Worm (Caenorhabditis elegans) whole organism, late embryonic: ENCODE measurements around the gene bath-31.

Source experiments
- C08G9.2 ChIP-seq: sonication (generic microtip); optimal IDR thresholded peaks from 2 replicates; lab custom pipeline; 2016; ENCODE audit warnings: mild to moderate bottlenecking, missing genetic modification characterization, moderate library complexity, missing compliant biosample characterization
- T23F11.4 ChIP-seq: fragments of 200-800 bp; sonication (Bioruptor generic); optimal IDR thresholded peaks from 2 replicates; lab custom pipeline; 2018; ENCODE audit warnings: mild to moderate bottlenecking, missing genetic modification characterization, missing compliant biosample characterization
- ceh-18 ChIP-seq: sonication (generic microtip); optimal IDR thresholded peaks from 2 replicates; lab custom pipeline; 2016; ENCODE audit warnings: missing genetic modification characterization, missing compliant biosample characterization
- ceh-22 ChIP-seq: sonication (generic microtip); optimal IDR thresholded peaks from 2 replicates; lab custom pipeline; 2017; ENCODE audit warnings: missing biosample characterization, missing genetic modification characterization
- ceh-24 ChIP-seq: sonication (generic microtip); optimal IDR thresholded peaks from 2 replicates; lab custom pipeline; 2016; ENCODE audit warnings: mild to moderate bottlenecking, missing genetic modification characterization, missing compliant biosample characterization
- ceh-30 ChIP-seq: fragments of 150-350 bp; optimal IDR thresholded peaks from 2 replicates; lab custom pipeline; 2014; ENCODE audit warnings: missing biosample characterization, missing genetic modification characterization
- ceh-6 ChIP-seq: fragments of 200-800 bp; sonication (Bioruptor generic); optimal IDR thresholded peaks from 2 replicates; lab custom pipeline; 2018; ENCODE audit warnings: mild to moderate bottlenecking, missing genetic modification characterization, missing compliant biosample characterization
- ceh-9 ChIP-seq: sonication (generic microtip); optimal IDR thresholded peaks from 2 replicates; lab custom pipeline; 2016; ENCODE audit warnings: mild to moderate bottlenecking, missing genetic modification characterization, inconsistent platforms, missing compliant biosample characterization
- che-1 ChIP-seq: sonication (generic microtip); optimal IDR thresholded peaks from 2 replicates; lab custom pipeline; 2016; ENCODE audit warnings: mild to moderate bottlenecking, missing genetic modification characterization, missing compliant biosample characterization
- dmd-4 ChIP-seq: sonication (generic microtip); optimal IDR thresholded peaks from 2 replicates; lab custom pipeline; 2016; ENCODE audit warnings: borderline replicate concordance, missing genetic modification characterization, missing compliant biosample characterization
- dve-1 ChIP-seq: sonication (generic microtip); optimal IDR thresholded peaks from 2 replicates; lab custom pipeline; 2017; ENCODE audit warnings: antibody characterized with exemption, mild to moderate bottlenecking, missing genetic modification characterization, missing compliant biosample characterization
- elt-2 ChIP-seq: sonication (generic microtip); optimal IDR thresholded peaks from 2 replicates; lab custom pipeline; 2016; ENCODE audit warnings: missing genetic modification reagents, missing genetic modification characterization, missing compliant biosample characterization
- fax-1 ChIP-seq: sonication (generic microtip); optimal IDR thresholded peaks from 2 replicates; lab custom pipeline; 2016; ENCODE audit warnings: missing genotype, missing genetic modification characterization, missing compliant biosample characterization
- fkh-10 ChIP-seq: fragments of 150-350 bp; optimal IDR thresholded peaks from 2 replicates; lab custom pipeline; 2014; ENCODE audit warnings: missing biosample characterization, missing genetic modification reagents, missing genetic modification characterization
- fkh-6 ChIP-seq: sonication (generic microtip); optimal IDR thresholded peaks from 2 replicates; lab custom pipeline; 2016; ENCODE audit warnings: missing genetic modification characterization, missing compliant biosample characterization
- hlh-15 ChIP-seq: sonication (generic microtip); optimal IDR thresholded peaks from 2 replicates; lab custom pipeline; 2016; ENCODE audit warnings: missing genetic modification characterization, missing compliant biosample characterization
- hlh-30 ChIP-seq: sonication (generic microtip); optimal IDR thresholded peaks from 2 replicates; lab custom pipeline; 2017; ENCODE audit warnings: antibody characterized with exemption, missing genetic modification characterization, missing compliant biosample characterization; ENCODE audit not compliant: insufficient read depth
- hlh-6 ChIP-seq: sonication (generic microtip); optimal IDR thresholded peaks from 2 replicates; lab custom pipeline; 2016; ENCODE audit warnings: missing genotype, missing genetic modification characterization, missing compliant biosample characterization
- hlh-8 ChIP-seq: sonication (generic microtip); optimal IDR thresholded peaks from 2 replicates; lab custom pipeline; 2016; ENCODE audit warnings: missing genotype, missing genetic modification characterization, missing compliant biosample characterization
- lim-6 ChIP-seq: sonication (generic microtip); optimal IDR thresholded peaks from 2 replicates; lab custom pipeline; 2016; ENCODE audit warnings: missing genetic modification characterization, missing compliant biosample characterization
- madf-2 ChIP-seq: sonication (generic microtip); optimal IDR thresholded peaks from 2 replicates; lab custom pipeline; 2017; ENCODE audit warnings: missing genetic modification characterization, missing compliant biosample characterization
- nfya-1 ChIP-seq: sonication (generic microtip); optimal IDR thresholded peaks from 2 replicates; lab custom pipeline; 2017; ENCODE audit warnings: missing genetic modification characterization, mild to moderate bottlenecking, missing compliant biosample characterization, antibody characterized with exemption, moderate library complexity
- nhr-232 ChIP-seq: sonication (generic microtip); optimal IDR thresholded peaks from 2 replicates; lab custom pipeline; 2016; ENCODE audit warnings: missing genetic modification characterization, missing compliant biosample characterization
- npax-4 ChIP-seq: sonication (generic microtip); optimal IDR thresholded peaks from 2 replicates; lab custom pipeline; 2016; ENCODE audit warnings: missing genetic modification characterization, missing compliant biosample characterization
- pat-9 ChIP-seq: fragments of 200-800 bp; sonication (Bioruptor generic); optimal IDR thresholded peaks from 2 replicates; lab custom pipeline; 2018; ENCODE audit warnings: mild to moderate bottlenecking, missing genetic modification characterization, moderate library complexity, missing compliant biosample characterization
- pha-4 ChIP-seq: fragments of 150-350 bp; optimal IDR thresholded peaks from 2 replicates; lab custom pipeline; 2018; ENCODE audit warnings: missing biosample characterization, missing genetic modification reagents, missing genetic modification characterization
- pqm-1 ChIP-seq: sonication (generic microtip); optimal IDR thresholded peaks from 2 replicates; lab custom pipeline; 2016; ENCODE audit warnings: missing genetic modification characterization, missing compliant biosample characterization
- pros-1 ChIP-seq: fragments of 150-350 bp; optimal IDR thresholded peaks from 2 replicates; lab custom pipeline; 2014; ENCODE audit warnings: missing biosample characterization, missing genetic modification reagents, missing genetic modification characterization
- sdc-2 ChIP-seq: sonication (generic microtip); optimal IDR thresholded peaks from 2 replicates; lab custom pipeline; 2016; ENCODE audit warnings: missing genotype, missing genetic modification characterization, missing compliant biosample characterization
- sox-4 ChIP-seq: sonication (generic microtip); optimal IDR thresholded peaks from 2 replicates; lab custom pipeline; 2017; ENCODE audit warnings: mild to moderate bottlenecking, missing genetic modification characterization, inconsistent platforms, missing compliant biosample characterization
- tbx-2 ChIP-seq: sonication (generic microtip); optimal IDR thresholded peaks from 2 replicates; lab custom pipeline; 2016; ENCODE audit warnings: missing genetic modification characterization, missing compliant biosample characterization
- tbx-7 ChIP-seq: sonication (generic microtip); optimal IDR thresholded peaks from 2 replicates; lab custom pipeline; 2016; ENCODE audit warnings: missing genotype, missing genetic modification characterization, missing compliant biosample characterization
- ttx-3 ChIP-seq: sonication (generic microtip); optimal IDR thresholded peaks from 2 replicates; lab custom pipeline; 2016; ENCODE audit warnings: missing genetic modification reagents, missing genetic modification characterization, missing compliant biosample characterization
- unc-3 ChIP-seq, 2 experiments: fragments of 200-800 bp in 1 of 2; sonication (Bioruptor generic) in 1 of 2; sonication (generic microtip) in 1 of 2; conservative IDR thresholded peaks in 1 of 2; optimal IDR thresholded peaks in 1 of 2; 2 replicates each; pipeline versions ENCODE4 v1.3.6 to Lab custom; 2016 to 2022; ENCODE audit warnings: missing compliant biosample characterization in 2 of 2, missing genetic modification characterization in 2 of 2, missing genetic modification reagents in 1 of 2
- unc-42 ChIP-seq: sonication (generic microtip); optimal IDR thresholded peaks from 2 replicates; lab custom pipeline; 2016; ENCODE audit warnings: missing genotype, missing genetic modification characterization, missing compliant biosample characterization
- unc-55 ChIP-seq: sonication (generic microtip); optimal IDR thresholded peaks from 2 replicates; lab custom pipeline; 2017; ENCODE audit warnings: missing biosample characterization, missing genetic modification reagents, missing genetic modification characterization
- unc-86 ChIP-seq: sonication (generic microtip); optimal IDR thresholded peaks from 2 replicates; lab custom pipeline; 2016; ENCODE audit warnings: missing genetic modification characterization, missing compliant biosample characterization
- zip-5 ChIP-seq: sonication (generic microtip); optimal IDR thresholded peaks from 2 replicates; lab custom pipeline; 2016; ENCODE audit warnings: missing genetic modification characterization, missing compliant biosample characterization

bath-31 gene

DNA sequence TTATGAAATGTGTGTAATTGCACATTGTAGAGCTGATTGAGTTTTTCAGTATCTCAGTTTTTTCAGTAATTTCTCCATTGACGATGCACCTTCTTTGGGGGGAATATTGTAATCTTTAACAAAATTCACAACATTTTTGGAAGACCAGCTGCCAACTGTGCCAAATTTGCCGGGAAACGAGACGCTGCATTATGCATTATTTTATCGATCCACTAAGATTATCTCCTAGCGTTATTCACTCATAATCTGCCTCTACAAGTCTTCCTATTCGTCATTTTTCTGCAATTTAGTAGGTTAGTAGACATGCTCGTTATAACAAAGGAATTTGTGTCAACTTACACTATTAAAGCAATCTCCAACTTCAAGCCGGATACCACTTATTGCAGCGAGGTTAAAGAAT, at the start of gene bath-31, which contains the start of gene sdz-12:
TSS of gene bath-31 (plus strand) at position 251 of the 400 bp plus-strand sequence.
TSS of gene sdz-12 (minus strand) at position 101 of the 400 bp plus-strand sequence.
- TF ChIP-seq nfya-1 (no peak), elt-2 (no peak), zip-5 (no peak), ceh-24 (tag; lab: Kevin White, UChicago) (no peak), sox-4 (tag; lab: Kevin White, UChicago) (no peak), C08G9.2 (tag; lab: Kevin White, UChicago) (no peak), unc-42 (tag; lab: Kevin White, UChicago) (no peak)

DNA sequence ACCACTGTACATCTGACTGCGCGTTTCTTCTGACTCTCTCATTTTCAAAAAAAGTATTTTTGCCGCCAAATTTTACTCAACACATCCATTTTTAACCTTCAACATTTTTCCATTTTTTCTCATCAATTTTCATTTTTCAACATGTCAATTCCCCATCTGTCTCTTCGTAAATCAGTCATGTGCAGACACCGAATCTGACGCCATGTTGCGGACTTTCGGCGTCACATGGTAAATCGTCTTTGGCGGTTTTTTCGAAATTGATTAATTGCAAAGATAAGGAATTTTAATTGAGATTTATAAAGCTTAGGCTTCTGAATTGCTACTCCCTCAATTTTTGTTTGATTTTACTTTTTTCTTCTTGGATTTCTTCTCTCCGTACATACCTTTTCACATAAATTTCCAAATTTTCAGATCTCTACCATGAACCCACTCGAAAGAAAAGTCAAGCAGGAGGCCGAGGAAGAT, 49.0 kb upstream of the bath-31 start, which contains the start of gene F19B10.1:
TSS of gene F19B10.1 (plus strand) at position 415 of the 465 bp plus-strand sequence.
- TF ChIP-seq madf-2 (tag; lab: Kevin White, UChicago) (no peak), pros-1 (tag; lab: Kevin White, UChicago) (no peak), ceh-30 (tag; lab: Kevin White, UChicago) (no peak), T23F11.4 (no peak), che-1 (tag; lab: Kevin White, UChicago) (no peak), hlh-30 (tag; lab: Kevin White, UChicago) (peak; percentile 94), dmd-4 (no peak), sdc-2 (no peak), nfya-1 (peak; percentile 39), ceh-18 (tag; lab: Kevin White, UChicago) (peak; percentile 11), unc-42 (tag; lab: Kevin White, UChicago) (peak; percentile 14), fax-1 (tag; lab: Kevin White, UChicago) (no peak), lim-6 (no peak), fkh-10 (no peak), npax-4 (no peak), nhr-232 (tag; lab: Kevin White, UChicago) (no peak), ceh-24 (tag; lab: Kevin White, UChicago) (no peak), unc-86 (tag; lab: Kevin White, UChicago) (no peak), hlh-8 (tag; lab: Kevin White, UChicago) (no peak), hlh-15 (tag; lab: Kevin White, UChicago) (no peak), unc-3 (GFP tag; conservative IDR thresholded peaks at IDR 0.05; lab: Robert Waterston, UW) (no peak), unc-3 (tag; optimal IDR thresholded peaks at IDR 0.05; lab: Kevin White, UChicago) (no peak), dve-1 (no peak), fkh-6 (tag; lab: Kevin White, UChicago) (no peak), unc-55 (GFP tag; lab: Kevin White, UChicago) (peak; percentile 62), pha-4 (tag; lab: Kevin White, UChicago) (no peak), tbx-2 (no peak)

DNA sequence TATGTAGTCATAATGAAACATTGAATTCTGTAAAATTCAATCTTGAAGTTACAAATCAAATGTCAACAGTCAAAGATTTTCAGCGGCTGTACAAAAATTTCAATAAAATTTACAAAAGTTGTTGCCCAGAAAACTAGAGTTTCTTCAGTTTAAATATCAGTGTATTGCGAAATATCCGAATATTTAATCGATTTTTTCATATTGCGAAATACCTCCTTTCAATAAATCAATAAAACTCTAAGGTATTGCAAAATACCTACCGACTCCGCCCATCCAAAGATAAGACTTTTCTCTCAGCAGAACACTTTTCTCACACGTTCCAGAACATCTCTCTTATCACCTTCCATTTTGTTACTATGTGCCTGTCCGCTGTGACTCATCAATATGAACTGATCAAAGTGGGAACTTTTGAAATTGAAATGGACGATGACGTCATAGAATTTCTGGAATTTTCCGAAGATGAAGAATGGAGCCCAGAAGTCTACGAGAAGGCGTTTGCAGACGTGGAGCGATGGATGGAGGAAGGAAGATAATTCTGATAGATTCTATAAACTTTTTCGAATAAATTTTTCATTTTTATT, 47.2 kb upstream of the bath-31 start:
- TF ChIP-seq pqm-1 (tag; lab: Kevin White, UChicago), result no peak
- no peak for TF ChIP-seq ttx-3
- no peak for TF ChIP-seq T23F11.4
- TF ChIP-seq hlh-8 (tag; lab: Kevin White, UChicago), result no peak
- TF ChIP-seq unc-3 (GFP tag; conservative IDR thresholded peaks at IDR 0.05; lab: Robert Waterston, UW), result no peak
- TF ChIP-seq unc-3 (tag; optimal IDR thresholded peaks at IDR 0.05; lab: Kevin White, UChicago), result no peak
- TF ChIP-seq ceh-9 (tag; lab: Kevin White, UChicago), result no peak
- no peak for TF ChIP-seq tbx-7 (tag; lab: Kevin White, UChicago)
- no peak for TF ChIP-seq fkh-6 (tag; lab: Kevin White, UChicago)
- TF ChIP-seq ceh-22, result no peak
- TF ChIP-seq hlh-6, result no peak
- TF ChIP-seq ceh-6 (GFP tag; lab: Kevin White, UChicago), result no peak
- TF ChIP-seq pat-9 (tag; lab: Kevin White, UChicago), result no peak
- TF ChIP-seq fax-1 (tag; lab: Kevin White, UChicago), result no peak
- no peak for TF ChIP-seq unc-55 (GFP tag; lab: Kevin White, UChicago)
